Worm (Caenorhabditis elegans): ENCODE data around the gene C25H3.17.

- TF ChIP-seq tbx-2 (tag; optimal IDR thresholded peaks at IDR 0.05) (no peak), ceh-9 (tag; optimal IDR thresholded peaks at IDR 0.05) (no peak), mdl-1 (tag; optimal IDR thresholded peaks at IDR 0.05) (no peak), pha-4 (tag; optimal IDR thresholded peaks at IDR 0.05) (peak; percentile 87), nhr-11 (tag; optimal IDR thresholded peaks at IDR 0.05) (no peak), ztf-11 (tag; optimal IDR thresholded peaks at IDR 0.05) (no peak), nhr-76 (tag; optimal IDR thresholded peaks at IDR 0.05) (no peak), fos-1 (tag; optimal IDR thresholded peaks at IDR 0.05) (no peak), unc-39 (tag; optimal IDR thresholded peaks at IDR 0.05) (no peak), unc-62 (GFP tag; optimal IDR thresholded peaks at IDR 0.05) (no peak), skn-1 (tag; optimal IDR thresholded peaks at IDR 0.05) (no peak), nhr-12 (tag; optimal IDR thresholded peaks at IDR 0.05) (no peak), fkh-10 (GFP tag; optimal IDR thresholded peaks at IDR 0.05) (no peak), ama-1 (optimal IDR thresholded peaks at IDR 0.05) (no peak)
Measured at ce11 chrII:5649236-5650004, 20.1 kb downstream of the C25H3.17 start, which contains the start of the genes sam-4, F59E12.17 and zyg-1.
